Worm (Caenorhabditis elegans) whole organism, late embryonic: Measurements from ENCODE around the gene mdt-20.

Experiments used
- T23F11.4 ChIP-seq: fragments of 200-800 bp; sonication (Bioruptor generic); optimal IDR thresholded peaks from 2 replicates; lab custom pipeline; 2018; ENCODE audit warnings: mild to moderate bottlenecking, missing genetic modification characterization, missing compliant biosample characterization
- ama-1 ChIP-seq: fragments of 150-350 bp; optimal IDR thresholded peaks from 2 replicates; lab custom pipeline; 2014
- ceh-19 ChIP-seq: fragments of 200-800 bp; sonication (Bioruptor generic); optimal IDR thresholded peaks from 2 replicates; lab custom pipeline; 2018; ENCODE audit warnings: mild to moderate bottlenecking, missing genetic modification characterization, missing compliant biosample characterization
- elt-4 ChIP-seq: sonication (generic microtip); optimal IDR thresholded peaks from 2 replicates; lab custom pipeline; 2016; ENCODE audit warnings: missing genetic modification characterization, missing compliant biosample characterization
- fax-1 ChIP-seq: sonication (generic microtip); optimal IDR thresholded peaks from 2 replicates; lab custom pipeline; 2016; ENCODE audit warnings: missing genotype, missing genetic modification characterization, missing compliant biosample characterization
- fkh-6 ChIP-seq: sonication (generic microtip); optimal IDR thresholded peaks from 2 replicates; lab custom pipeline; 2016; ENCODE audit warnings: missing genetic modification characterization, missing compliant biosample characterization
- hlh-13 ChIP-seq: fragments of 200-800 bp; sonication (Bioruptor generic); optimal IDR thresholded peaks from 2 replicates; lab custom pipeline; 2018; ENCODE audit warnings: mild to moderate bottlenecking, missing genetic modification characterization, missing compliant biosample characterization
- hlh-6 ChIP-seq: sonication (generic microtip); optimal IDR thresholded peaks from 2 replicates; lab custom pipeline; 2016; ENCODE audit warnings: missing genotype, missing genetic modification characterization, missing compliant biosample characterization
- madf-2 ChIP-seq: sonication (generic microtip); optimal IDR thresholded peaks from 2 replicates; lab custom pipeline; 2017; ENCODE audit warnings: missing genetic modification characterization, missing compliant biosample characterization
- nfya-1 ChIP-seq: sonication (generic microtip); optimal IDR thresholded peaks from 2 replicates; lab custom pipeline; 2017; ENCODE audit warnings: missing genetic modification characterization, mild to moderate bottlenecking, missing compliant biosample characterization, antibody characterized with exemption, moderate library complexity
- pha-4 ChIP-seq: fragments of 150-350 bp; optimal IDR thresholded peaks from 2 replicates; lab custom pipeline; 2018; ENCODE audit warnings: missing biosample characterization, missing genetic modification reagents, missing genetic modification characterization
- pqm-1 ChIP-seq: sonication (generic microtip); optimal IDR thresholded peaks from 2 replicates; lab custom pipeline; 2016; ENCODE audit warnings: missing genetic modification characterization, missing compliant biosample characterization
- sox-2 ChIP-seq: fragments of 200-800 bp; sonication (Bioruptor generic); IDR thresholded peaks from 2 replicates; pipeline ENCODE4 v1.3.6; 2022; ENCODE audit warnings: missing genetic modification reagents, missing genetic modification characterization, missing compliant biosample characterization

DNA sequence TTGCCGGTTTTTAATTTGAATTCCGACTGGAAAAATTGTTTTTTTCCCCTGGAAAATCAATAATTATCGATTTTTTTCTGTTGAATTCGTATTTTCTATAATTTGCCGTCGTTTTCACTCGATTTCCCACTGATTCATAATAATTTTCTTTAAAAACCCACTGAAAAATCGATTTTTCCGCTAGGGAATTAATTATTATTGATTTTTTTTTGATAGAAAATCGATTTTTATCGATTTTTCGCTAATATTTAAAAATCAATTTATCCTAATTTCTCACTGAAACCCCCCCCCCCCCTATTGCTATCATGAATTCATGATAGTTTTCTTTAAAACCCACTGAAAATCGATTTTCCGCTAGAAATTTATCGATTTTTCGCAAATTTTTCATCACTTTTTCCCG is 11.0 kb upstream of the mdt-20 start:
- no peak for TF ChIP-seq nfya-1 (tag; lab: Kevin White, UChicago)
- TF ChIP-seq ceh-19 (GFP tag; lab: Kevin White, UChicago), result no peak
- no peak for TF ChIP-seq elt-4 (tag; lab: Kevin White, UChicago)
- no peak for TF ChIP-seq sox-2 (GFP tag; lab: Robert Waterston, UW)
- TF ChIP-seq hlh-13, result no peak
- no peak for TF ChIP-seq madf-2 (tag; lab: Kevin White, UChicago)
- no peak for TF ChIP-seq hlh-6 (tag; lab: Kevin White, UChicago)
- no peak for TF ChIP-seq fkh-6 (tag; lab: Kevin White, UChicago)
- no peak for TF ChIP-seq ama-1
- no peak for TF ChIP-seq fax-1 (tag; lab: Kevin White, UChicago)
- TF ChIP-seq pha-4 (tag; lab: Kevin White, UChicago), result no peak
- TF ChIP-seq T23F11.4 (GFP tag; lab: Kevin White, UChicago), result no peak
- no peak for TF ChIP-seq pqm-1 (tag; lab: Kevin White, UChicago)
